Fruit fly (Drosophila melanogaster) whole organism: ENCODE measurements around the gene sdk.

Experiments
- CG8478 ChIP-seq: fragments of >200 bp; optimal IDR thresholded peaks from 2 replicates; lab custom pipeline; 2018; ENCODE audit warnings: inconsistent platforms
- Dll ChIP-seq: fragments of >200 bp; optimal IDR thresholded peaks from 2 replicates; lab custom pipeline; 2017
- EcR ChIP-seq, 2 experiments: fragments of >200 bp; optimal IDR thresholded peaks; 2 replicates each; lab custom pipeline; 2017; ENCODE audit warnings: missing biosample characterization in 2 of 2, missing genetic modification characterization in 2 of 2, missing genetic modification reagents in 2 of 2
- pan ChIP-seq: fragments of >200 bp; optimal IDR thresholded peaks from 2 replicates; lab custom pipeline; 2017
- psq ChIP-seq: fragments of >200 bp; optimal IDR thresholded peaks from 2 replicates; lab custom pipeline; 2017
- usp ChIP-seq: fragments of >200 bp; optimal IDR thresholded peaks from 2 replicates; lab custom pipeline; 2017; ENCODE audit warnings: missing biosample characterization, missing genetic modification characterization, mixed read lengths

DNA sequence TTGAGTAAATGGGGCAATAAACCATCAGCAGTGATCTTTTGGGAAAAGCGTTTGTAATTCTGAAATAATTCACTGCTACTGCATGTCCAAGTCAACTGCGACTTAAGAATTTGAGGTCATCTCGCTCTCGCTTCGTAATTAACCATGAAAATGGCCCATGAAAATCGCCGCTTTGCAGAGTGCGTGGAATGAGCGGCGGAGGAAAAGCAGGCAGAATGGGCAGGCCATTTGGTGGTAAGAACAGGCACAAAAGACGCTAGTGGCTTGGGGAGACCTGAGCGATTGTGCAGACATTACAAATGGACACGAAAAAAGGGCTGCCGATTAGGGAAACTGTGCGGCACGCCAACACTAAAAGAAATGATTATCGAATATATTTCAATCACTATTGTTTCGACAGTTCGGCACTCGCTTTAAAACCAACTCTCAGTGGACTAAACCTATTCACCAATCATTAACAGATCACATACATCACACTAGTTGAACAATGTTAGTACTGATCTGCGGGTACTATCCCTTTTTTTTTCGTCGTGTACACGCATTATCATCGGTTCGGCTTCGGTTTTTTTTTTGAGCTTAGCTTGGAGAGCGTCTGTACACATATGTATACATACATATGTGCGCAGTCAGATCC is 84.9 kb downstream of the sdk start:
- TF ChIP-seq CG8478 (no peak), psq (lab: Kevin White, UChicago) (no peak), pan (lab: Kevin White, UChicago) (no peak), usp (no peak), Dll (lab: Kevin White, UChicago) (no peak), EcR (GFP tag; optimal IDR thresholded peaks at IDR 0.05; lab: Kevin White, UChicago) (no peak)
